Fruit fly (Drosophila melanogaster): Measurements from ENCODE around the gene glo.
A peak's percentile ranks its signal among the peaks of the same experiment; 100 is the strongest.

glo gene

dm6 chr3R:11855156-11855555 lies 35.9 kb upstream of the glo start (continued):
- TF ChIP-seq Optix (GFP tag; IDR thresholded peaks at IDR 0.05) = no peak
- TF ChIP-seq nmo (GFP tag; optimal IDR thresholded peaks at IDR 0.05) = peak; percentile 19
- TF ChIP-seq CG7745 (tag; optimal IDR thresholded peaks at IDR 0.05) = no peak
- peak in 1 of 2 experiments; percentile 42 for TF ChIP-seq Hr51 (GFP tag; optimal IDR thresholded peaks at IDR 0.05)
- peak; percentile 49; the same call in 1 of the 2 replicates for TF ChIP-seq Xrp1 (GFP tag; IDR thresholded peaks at IDR 0.05)
- TF ChIP-seq CG32772 (GFP tag; IDR thresholded peaks at IDR 0.05) = no peak
- no peak for TF ChIP-seq CG17802 (tag; optimal IDR thresholded peaks at IDR 0.05)
- TF ChIP-seq Atf6 (GFP tag; IDR thresholded peaks at IDR 0.05) = peak; percentile 41
- peak; percentile 25 for TF ChIP-seq CG12659 (GFP tag; optimal IDR thresholded peaks at IDR 0.05)
- no peak for TF ChIP-seq CG11560 (tag; IDR thresholded peaks at IDR 0.05)
- TF ChIP-seq CG31441 (GFP tag; IDR thresholded peaks at IDR 0.05) = peak; percentile 47
- no peak for TF ChIP-seq schlank (tag; optimal IDR thresholded peaks at IDR 0.05)
- no peak for TF ChIP-seq Spps (tag; optimal IDR thresholded peaks at IDR 0.05)
- no peak for TF ChIP-seq sisA (GFP tag; IDR thresholded peaks at IDR 0.05)
- no peak for TF ChIP-seq tap (tag; optimal IDR thresholded peaks at IDR 0.05)
- TF ChIP-seq CG15073 (GFP tag; optimal IDR thresholded peaks at IDR 0.05) = no peak
- no peak for TF ChIP-seq CG18764 (GFP tag; optimal IDR thresholded peaks at IDR 0.05)
- TF ChIP-seq GATAe (GFP tag; conservative IDR thresholded peaks at IDR 0.05) = no peak
- TF ChIP-seq CG6254 (GFP tag; optimal IDR thresholded peaks at IDR 0.05) = no peak
- no peak for TF ChIP-seq slou (GFP tag; optimal IDR thresholded peaks at IDR 0.05)
- TF ChIP-seq sna (GFP tag; IDR thresholded peaks at IDR 0.05; ENCODE audit: partially characterized antibody) = no peak
- TF ChIP-seq Sox102F (GFP tag; optimal IDR thresholded peaks at IDR 0.05) = peak; percentile 62
- peak; percentile 40; the same call in 1 of the 2 replicates for TF ChIP-seq slbo (GFP tag; IDR thresholded peaks at IDR 0.05)
- TF ChIP-seq ttk (GFP tag; IDR thresholded peaks at IDR 0.05) = no peak
- no peak for TF ChIP-seq ranshi (GFP tag; IDR thresholded peaks at IDR 0.05)
- TF ChIP-seq Adf1 (GFP tag; IDR thresholded peaks at IDR 0.05) = no peak
- TF ChIP-seq Hr78 (GFP tag; optimal IDR thresholded peaks at IDR 0.05) = no peak
- no peak for TF ChIP-seq CG9876 (GFP tag; optimal IDR thresholded peaks at IDR 0.05)
- TF ChIP-seq tin (GFP tag; optimal IDR thresholded peaks at IDR 0.05) = no peak
- TF ChIP-seq ATbp (GFP tag; optimal IDR thresholded peaks at IDR 0.05) = peak; percentile 20
- TF ChIP-seq mam (GFP tag; optimal IDR thresholded peaks at IDR 0.05) = no peak
- TF ChIP-seq gt (GFP tag; IDR thresholded peaks at IDR 0.05) = no peak
- TF ChIP-seq CG8924 (tag; optimal IDR thresholded peaks at IDR 0.05) = peak; percentile 15
- TF ChIP-seq gce (GFP tag; IDR thresholded peaks at IDR 0.05) = no peak
- no peak for TF ChIP-seq zfh2 (GFP tag; optimal IDR thresholded peaks at IDR 0.05)
- 0 out of 3 replicates have a peak, but pooled peaks have one; percentile 47 for TF ChIP-seq dysf (GFP tag; IDR thresholded peaks at IDR 0.05)
- no peak for TF ChIP-seq B-H2 (GFP tag; optimal IDR thresholded peaks at IDR 0.05)
- TF ChIP-seq lilli (GFP tag; optimal IDR thresholded peaks at IDR 0.05) = no peak
- no peak for TF ChIP-seq jumu (GFP tag; optimal IDR thresholded peaks at IDR 0.05)
- peak; percentile 62 for TF ChIP-seq dmrt99B (tag; optimal IDR thresholded peaks at IDR 0.05)
- no peak for TF ChIP-seq Ets97D (GFP tag; optimal IDR thresholded peaks at IDR 0.05)
- TF ChIP-seq Aef1 (GFP tag; IDR thresholded peaks at IDR 0.05) = peak; percentile 44; the same call in 2 of the 3 replicates
- TF ChIP-seq CrebB (tag; optimal IDR thresholded peaks at IDR 0.05) = no peak
- no peak for TF ChIP-seq cas (GFP tag; IDR thresholded peaks at IDR 0.05)
- TF ChIP-seq CG14710 (tag; optimal IDR thresholded peaks at IDR 0.05) = no peak
- no peak for TF ChIP-seq CG11456 (GFP tag; IDR thresholded peaks at IDR 0.05)
- TF ChIP-seq Rfx (GFP tag; IDR thresholded peaks at IDR 0.05) = peak; percentile 42; the same call in 1 of the 2 replicates
- TF ChIP-seq Dad (GFP tag; optimal IDR thresholded peaks at IDR 0.05) = no peak
- TF ChIP-seq Gug (GFP tag; IDR thresholded peaks at IDR 0.05) = no peak
- no peak for TF ChIP-seq CG12219 (GFP tag; optimal IDR thresholded peaks at IDR 0.05)
- peak; percentile 43 for TF ChIP-seq CG12391 (tag; optimal IDR thresholded peaks at IDR 0.05)
- no peak for TF ChIP-seq CG17186 (GFP tag; optimal IDR thresholded peaks at IDR 0.05)
